Fruit fly (Drosophila melanogaster): ENCODE measurements around the gene Ptip.

Gene Ptip

dm6 chr3L:14004963-14005458 is 23.9 kb downstream of the Ptip start (continued):
- TF ChIP-seq CG8290 (GFP tag; optimal IDR thresholded peaks at IDR 0.05) (peak; percentile 78), CG8290 (tag; optimal IDR thresholded peaks at IDR 0.05) (peak; percentile 39 to 98), emc (GFP tag; optimal IDR thresholded peaks at IDR 0.05) (peak; percentile 89), Mrtf (GFP tag; IDR thresholded peaks at IDR 0.05) (peak; percentile 91), dimm (GFP tag; IDR thresholded peaks at IDR 0.05) (no peak; the same call in 1 of the 2 replicates), CG2678 (tag; optimal IDR thresholded peaks at IDR 0.05) (peak; percentile 97), fru (optimal IDR thresholded peaks at IDR 0.05) (no peak), CG2875 (GFP tag; optimal IDR thresholded peaks at IDR 0.05) (peak; percentile 93), tin (GFP tag; optimal IDR thresholded peaks at IDR 0.05) (peak; percentile 97), CG11093 (GFP tag; IDR thresholded peaks at IDR 0.05) (peak; percentile 93), sisA (GFP tag; IDR thresholded peaks at IDR 0.05) (peak; percentile 98), CG7839 (tag; optimal IDR thresholded peaks at IDR 0.05) (peak; percentile 96), CG12744 (GFP tag; optimal IDR thresholded peaks at IDR 0.05) (peak; percentile 83), gt (GFP tag; IDR thresholded peaks at IDR 0.05) (peak; percentile 78), CG42726 (GFP tag; IDR thresholded peaks at IDR 0.05; ENCODE audit: partially characterized antibody) (no peak), Six4 (GFP tag; optimal IDR thresholded peaks at IDR 0.05) (peak; percentile 93), B-H2 (GFP tag; optimal IDR thresholded peaks at IDR 0.05) (peak; percentile 65), cg (GFP tag; optimal IDR thresholded peaks at IDR 0.05) (peak; percentile 92), CG5953 (GFP tag; IDR thresholded peaks at IDR 0.05) (peak; percentile 94), Awh (GFP tag; IDR thresholded peaks at IDR 0.05) (peak; percentile 87), NK7.1 (GFP tag; optimal IDR thresholded peaks at IDR 0.05) (peak; percentile 90), Side (GFP tag; optimal IDR thresholded peaks at IDR 0.05) (peak; percentile 94), crol (GFP tag; IDR thresholded peaks at IDR 0.05) (peak; percentile 66), CrebB (tag; optimal IDR thresholded peaks at IDR 0.05) (peak; percentile 87), GATAe (GFP tag; conservative IDR thresholded peaks at IDR 0.05) (peak; percentile 83), scrt (GFP tag; optimal IDR thresholded peaks at IDR 0.05) (peak; percentile 86), h (optimal IDR thresholded peaks at IDR 0.05) (no peak), CG10147 (GFP tag; optimal IDR thresholded peaks at IDR 0.05) (peak; percentile 88), eyg (GFP tag; optimal IDR thresholded peaks at IDR 0.05) (peak; percentile 93), CG17385 (GFP tag; optimal IDR thresholded peaks at IDR 0.05) (peak; percentile 91), salm (tag; optimal IDR thresholded peaks at IDR 0.05) (peak; percentile 91), CG9817 (tag; optimal IDR thresholded peaks at IDR 0.05) (peak; percentile 95), NC2β (GFP tag; optimal IDR thresholded peaks at IDR 0.05) (peak; percentile 92), CG12071 (GFP tag; optimal IDR thresholded peaks at IDR 0.05) (peak; percentile 95), Fer3 (tag; optimal IDR thresholded peaks at IDR 0.05) (peak; percentile 94), maf-S (GFP tag; optimal IDR thresholded peaks at IDR 0.05) (peak; percentile 92), unc-4 (GFP tag; IDR thresholded peaks at IDR 0.05; ENCODE audit: partially characterized antibody) (0 out of 2 replicates have a peak, but pooled peaks have one; percentile 25), Bdp1 (GFP tag; optimal IDR thresholded peaks at IDR 0.05) (peak; percentile 87), HLH4C (GFP tag; IDR thresholded peaks at IDR 0.05; ENCODE audit: partially characterized antibody) (no peak), pros (GFP tag; optimal IDR thresholded peaks at IDR 0.05) (peak; percentile 50), psq (GFP tag; optimal IDR thresholded peaks at IDR 0.05) (peak; percentile 85), CG7271 (tag; optimal IDR thresholded peaks at IDR 0.05) (peak; percentile 21), D19B (GFP tag; optimal IDR thresholded peaks at IDR 0.05) (no peak), CG13894 (tag; optimal IDR thresholded peaks at IDR 0.05) (peak; percentile 88), CG4820 (GFP tag; optimal IDR thresholded peaks at IDR 0.05) (peak; percentile 94), CG10274 (GFP tag; optimal IDR thresholded peaks at IDR 0.05) (peak; percentile 81), chif (GFP tag; optimal IDR thresholded peaks at IDR 0.05) (peak; percentile 95 to 96), Dref (GFP tag; IDR thresholded peaks at IDR 0.05) (no peak), NfI (GFP tag; optimal IDR thresholded peaks at IDR 0.05) (peak; percentile 98), Poxn (GFP tag; IDR thresholded peaks at IDR 0.05) (peak; percentile 64; the same call in 1 of the 2 replicates), HmgZ (tag; optimal IDR thresholded peaks at IDR 0.05) (peak; percentile 95), CG14667 (GFP tag; IDR thresholded peaks at IDR 0.05) (peak; percentile 79)
